Worm (Caenorhabditis elegans) whole organism, L1 larva: ENCODE measurements around the gene C47E12.13.

Source experiments
- F16B12.6 ChIP-seq: fragments of 150-350 bp; optimal IDR thresholded peaks from 2 replicates; lab custom pipeline; 2014; ENCODE audit warnings: missing biosample characterization, missing genetic modification characterization
- elt-3 ChIP-seq, 6 experiments: fragments of 150-350 bp in 1 of 6; sonication (generic microtip); optimal IDR thresholded peaks; 2 replicates each; lab custom pipeline; 2017 to 2018; ENCODE audit warnings: missing biosample characterization in 6 of 6, missing genetic modification characterization in 6 of 6, inconsistent platforms in 1 of 6
- fkh-10 ChIP-seq: sonication (generic microtip); optimal IDR thresholded peaks from 2 replicates; lab custom pipeline; 2017; ENCODE audit warnings: missing biosample characterization, missing genetic modification reagents, missing genetic modification characterization
- lin-13 ChIP-seq: fragments of 150-350 bp; optimal IDR thresholded peaks from 2 replicates; lab custom pipeline; 2014; ENCODE audit warnings: missing biosample characterization, missing genetic modification reagents, missing genetic modification characterization
- lsy-2 ChIP-seq, 2 experiments: fragments of 150-350 bp; optimal IDR thresholded peaks; 2 replicates each; lab custom pipeline; 2014; ENCODE audit warnings: missing biosample characterization in 2 of 2, missing genetic modification characterization in 2 of 2
- nhr-76 ChIP-seq: sonication (generic microtip); optimal IDR thresholded peaks from 2 replicates; lab custom pipeline; 2017; ENCODE audit warnings: missing biosample characterization, missing genetic modification characterization
- nhr-85 ChIP-seq: sonication (generic microtip); peaks from one replicate; lab custom pipeline; 2016; ENCODE audit warnings: missing genetic modification characterization, inconsistent platforms, missing compliant biosample characterization
- sox-4 ChIP-seq: sonication (generic microtip); optimal IDR thresholded peaks from 2 replicates; lab custom pipeline; 2016; ENCODE audit warnings: missing genetic modification characterization, missing compliant biosample characterization
- unc-130 ChIP-seq: fragments of 150-350 bp; optimal IDR thresholded peaks from 2 replicates; lab custom pipeline; 2017; ENCODE audit warnings: missing biosample characterization, missing genetic modification characterization, inconsistent platforms
- unc-62 ChIP-seq: fragments of 150-350 bp; optimal IDR thresholded peaks from 2 replicates; lab custom pipeline; 2014; ENCODE audit warnings: missing biosample characterization, missing genetic modification reagents, missing genetic modification characterization
- ztf-11 ChIP-seq, 2 experiments: sonication (generic microtip); optimal IDR thresholded peaks; 2 replicates each; lab custom pipeline; 2016 to 2017; ENCODE audit warnings: missing genetic modification characterization in 2 of 2, missing biosample characterization in 1 of 2, missing compliant biosample characterization in 1 of 2

- TF ChIP-seq nhr-85 (tag; lab: Kevin White, UChicago) (no peak), lsy-2 (tag; optimal IDR thresholded peaks at IDR 0.05; lab: Kevin White, UChicago) (no peak), ztf-11 (tag; optimal IDR thresholded peaks at IDR 0.05; lab: Kevin White, UChicago) (no peak), sox-4 (tag; lab: Kevin White, UChicago) (no peak), F16B12.6 (tag; lab: Kevin White, UChicago) (no peak), unc-130 (tag; lab: Kevin White, UChicago) (no peak), nhr-76 (tag; lab: Kevin White, UChicago) (no peak), elt-3 (tag; optimal IDR thresholded peaks at IDR 0.05; lab: Kevin White, UChicago) (no peak), fkh-10 (GFP tag; lab: Kevin White, UChicago) (no peak), lin-13 (GFP tag; lab: Kevin White, UChicago) (no peak), unc-62 (no peak)
Observed at ce11 chrIV:9982895-9983294, 23.8 kb downstream of the C47E12.13 start, which contains the start of gene mam-2.
